Worm (Caenorhabditis elegans): ENCODE measurements around the gene F42G2.2.

F42G2.2 gene

ce11 chrII:2415439-2415838 lies 6.6 kb upstream of the F42G2.2 start, which contains the start of gene fbxa-4:
Gene fbxa-4 (minus strand): TSS chrII:2415531.
- TF ChIP-seq flt-1 (GFP tag; IDR thresholded peaks at IDR 0.05) (no peak), aly-1 (tag; optimal IDR thresholded peaks at IDR 0.05) (no peak), ets-7 (tag; optimal IDR thresholded peaks at IDR 0.05) (no peak), hmg-4 (GFP tag; optimal IDR thresholded peaks at IDR 0.05) (no peak), tra-4 (tag; optimal IDR thresholded peaks at IDR 0.05) (no peak), F13C5.2 (tag; optimal IDR thresholded peaks at IDR 0.05) (no peak), hmbx-1 (tag; optimal IDR thresholded peaks at IDR 0.05) (no peak), tbx-11 (GFP tag; IDR thresholded peaks at IDR 0.05) (no peak), sea-1 (GFP tag; conservative IDR thresholded peaks at IDR 0.05) (no peak), scrt-1 (GFP tag; IDR thresholded peaks at IDR 0.05) (no peak), ceh-36 (tag; optimal IDR thresholded peaks at IDR 0.05) (no peak), B0310.2 (tag; optimal IDR thresholded peaks at IDR 0.05) (no peak), tbx-37 (GFP tag; conservative IDR thresholded peaks at IDR 0.05) (no peak)

- TF ChIP-seq hmg-4 (GFP tag; optimal IDR thresholded peaks at IDR 0.05), result no peak
- TF ChIP-seq hnd-1 (tag; optimal IDR thresholded peaks at IDR 0.05), result no peak
- no peak for TF ChIP-seq aly-1 (tag; optimal IDR thresholded peaks at IDR 0.05)
- no peak for TF ChIP-seq ceh-13 (GFP tag; optimal IDR thresholded peaks at IDR 0.05)
- TF ChIP-seq scrt-1 (GFP tag; IDR thresholded peaks at IDR 0.05), result no peak
- TF ChIP-seq ets-7 (tag; optimal IDR thresholded peaks at IDR 0.05), result no peak
- TF ChIP-seq tra-4 (tag; optimal IDR thresholded peaks at IDR 0.05), result no peak
Observed at ce11 chrII:2417889-2418288, 4.1 kb upstream of the F42G2.2 start, which contains the start of the genes F42G2.5 and F42G2.7. Gene F42G2.5 (minus strand): TSS chrII:2417989. Gene F42G2.7 (plus strand): TSS chrII:2418158.

ce11 chrII:2418836-2419235 lies 3.2 kb upstream of the F42G2.2 start, which contains the start of gene fbxc-20:
Gene fbxc-20 (plus strand): TSS chrII:2419136.
- TF ChIP-seq sea-1 (GFP tag; conservative IDR thresholded peaks at IDR 0.05) (no peak), tbx-37 (GFP tag; conservative IDR thresholded peaks at IDR 0.05) (no peak), flt-1 (GFP tag; IDR thresholded peaks at IDR 0.05) (no peak), B0310.2 (tag; optimal IDR thresholded peaks at IDR 0.05) (no peak), scrt-1 (GFP tag; IDR thresholded peaks at IDR 0.05) (no peak), aly-1 (tag; optimal IDR thresholded peaks at IDR 0.05) (no peak), hmbx-1 (tag; optimal IDR thresholded peaks at IDR 0.05) (no peak), hnd-1 (tag; optimal IDR thresholded peaks at IDR 0.05) (no peak)

- TF ChIP-seq flt-1 (GFP tag; IDR thresholded peaks at IDR 0.05) (no peak), ceh-13 (GFP tag; optimal IDR thresholded peaks at IDR 0.05) (no peak), F13C5.2 (tag; optimal IDR thresholded peaks at IDR 0.05) (no peak), hnd-1 (tag; optimal IDR thresholded peaks at IDR 0.05) (no peak), hmg-4 (GFP tag; optimal IDR thresholded peaks at IDR 0.05) (no peak), ama-1 (optimal IDR thresholded peaks at IDR 0.05) (no peak), pes-1 (GFP tag; IDR thresholded peaks at IDR 0.05) (no peak), scrt-1 (GFP tag; IDR thresholded peaks at IDR 0.05) (no peak), tra-4 (tag; optimal IDR thresholded peaks at IDR 0.05) (no peak)
Observed at ce11 chrII:2420685-2421084, 1.3 kb upstream of the F42G2.2 start.

DNA sequence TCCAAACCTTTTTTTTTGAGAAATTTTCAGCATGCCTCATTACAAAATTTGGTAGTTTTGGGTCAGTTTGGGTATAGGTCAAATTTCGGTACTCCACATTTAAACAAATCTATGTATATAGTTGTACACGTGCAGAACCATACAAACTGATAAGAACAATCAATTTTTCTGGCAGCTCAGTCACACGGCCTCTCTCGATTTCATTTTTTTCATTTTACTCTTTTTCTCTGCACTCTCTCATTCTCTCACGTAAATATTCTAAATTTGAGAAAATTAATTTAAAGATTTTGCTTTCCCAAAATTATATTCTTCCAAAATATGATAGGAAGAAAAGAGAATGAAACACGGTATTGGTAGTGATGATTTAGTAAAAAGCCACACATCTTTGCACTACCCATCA lies 820 bp upstream of the F42G2.2 start:
- no peak for TF ChIP-seq scrt-1 (GFP tag; IDR thresholded peaks at IDR 0.05)
- TF ChIP-seq tbx-37 (GFP tag; conservative IDR thresholded peaks at IDR 0.05), result no peak
- no peak for TF ChIP-seq ceh-36 (tag; optimal IDR thresholded peaks at IDR 0.05)
- TF ChIP-seq F13C5.2 (tag; optimal IDR thresholded peaks at IDR 0.05), result no peak
- no peak for TF ChIP-seq ama-1 (optimal IDR thresholded peaks at IDR 0.05)
- no peak for TF ChIP-seq tbx-11 (GFP tag; IDR thresholded peaks at IDR 0.05)
- TF ChIP-seq hnd-1 (tag; optimal IDR thresholded peaks at IDR 0.05), result no peak
- TF ChIP-seq aly-1 (tag; optimal IDR thresholded peaks at IDR 0.05), result no peak
- TF ChIP-seq hmg-4 (GFP tag; optimal IDR thresholded peaks at IDR 0.05), result no peak
- TF ChIP-seq tra-4 (tag; optimal IDR thresholded peaks at IDR 0.05), result no peak

- TF ChIP-seq tbx-37 (GFP tag; conservative IDR thresholded peaks at IDR 0.05) (no peak), hmbx-1 (tag; optimal IDR thresholded peaks at IDR 0.05) (no peak), tbx-11 (GFP tag; IDR thresholded peaks at IDR 0.05) (no peak), ceh-36 (tag; optimal IDR thresholded peaks at IDR 0.05) (no peak), flt-1 (GFP tag; IDR thresholded peaks at IDR 0.05) (no peak), hnd-1 (tag; optimal IDR thresholded peaks at IDR 0.05) (no peak), sea-1 (GFP tag; conservative IDR thresholded peaks at IDR 0.05) (no peak), hmg-4 (GFP tag; optimal IDR thresholded peaks at IDR 0.05) (no peak), pes-1 (GFP tag; IDR thresholded peaks at IDR 0.05) (no peak), tra-4 (tag; optimal IDR thresholded peaks at IDR 0.05) (no peak), ceh-13 (GFP tag; optimal IDR thresholded peaks at IDR 0.05) (no peak), B0310.2 (tag; optimal IDR thresholded peaks at IDR 0.05) (no peak)
Observed at ce11 chrII:2422427-2422826, 422 bp downstream of the F42G2.2 start.

ce11 chrII:2431972-2432371 lies 10.0 kb downstream of the F42G2.2 start, which contains the start of gene ceh-86:
Gene ceh-86 (minus strand): TSS chrII:2432072.
- no peak for TF ChIP-seq pes-1 (GFP tag; IDR thresholded peaks at IDR 0.05)
- no peak for TF ChIP-seq ceh-36 (tag; optimal IDR thresholded peaks at IDR 0.05)
- TF ChIP-seq tra-4 (tag; optimal IDR thresholded peaks at IDR 0.05), result no peak
- TF ChIP-seq tbx-37 (GFP tag; conservative IDR thresholded peaks at IDR 0.05), result no peak
- TF ChIP-seq ama-1 (optimal IDR thresholded peaks at IDR 0.05), result no peak
- TF ChIP-seq B0310.2 (tag; optimal IDR thresholded peaks at IDR 0.05), result no peak
- TF ChIP-seq hnd-1 (tag; optimal IDR thresholded peaks at IDR 0.05), result no peak
- no peak for TF ChIP-seq ets-7 (tag; optimal IDR thresholded peaks at IDR 0.05)

DNA sequence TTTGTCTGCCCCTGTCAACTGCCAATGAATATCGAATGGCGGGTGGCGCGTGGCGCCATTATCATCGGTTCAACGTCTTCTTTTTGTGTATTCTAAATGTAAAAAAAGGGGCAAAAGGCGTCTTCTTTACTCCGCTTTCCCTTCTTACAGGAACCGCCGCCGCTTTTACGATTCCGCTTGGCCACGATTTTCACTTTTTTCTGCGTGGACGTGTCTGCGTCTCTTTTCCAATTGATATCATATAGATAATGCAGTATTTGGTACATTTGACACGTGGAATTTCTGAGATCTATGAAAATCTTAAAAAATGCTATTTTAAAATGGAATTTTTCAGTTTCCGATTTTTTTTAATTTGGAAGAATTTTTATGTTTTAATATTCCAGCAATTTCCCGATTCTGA lies 13.6 kb downstream of the F42G2.2 start:
- TF ChIP-seq tbx-37 (GFP tag; conservative IDR thresholded peaks at IDR 0.05) (no peak), pes-1 (GFP tag; IDR thresholded peaks at IDR 0.05) (no peak), tbx-11 (GFP tag; IDR thresholded peaks at IDR 0.05) (no peak), hmg-4 (GFP tag; optimal IDR thresholded peaks at IDR 0.05) (no peak), tra-4 (tag; optimal IDR thresholded peaks at IDR 0.05) (no peak), hmbx-1 (tag; optimal IDR thresholded peaks at IDR 0.05) (no peak), ceh-13 (GFP tag; optimal IDR thresholded peaks at IDR 0.05) (no peak), ceh-36 (tag; optimal IDR thresholded peaks at IDR 0.05) (no peak), flt-1 (GFP tag; IDR thresholded peaks at IDR 0.05) (no peak), scrt-1 (GFP tag; IDR thresholded peaks at IDR 0.05) (no peak), ets-7 (tag; optimal IDR thresholded peaks at IDR 0.05) (no peak), F13C5.2 (tag; optimal IDR thresholded peaks at IDR 0.05) (no peak), ama-1 (optimal IDR thresholded peaks at IDR 0.05) (no peak), aly-1 (tag; optimal IDR thresholded peaks at IDR 0.05) (no peak), sea-1 (GFP tag; conservative IDR thresholded peaks at IDR 0.05) (no peak)
